7 worm cellular contexts compared by ENCODE assay signal in the genomic region with DNA sequence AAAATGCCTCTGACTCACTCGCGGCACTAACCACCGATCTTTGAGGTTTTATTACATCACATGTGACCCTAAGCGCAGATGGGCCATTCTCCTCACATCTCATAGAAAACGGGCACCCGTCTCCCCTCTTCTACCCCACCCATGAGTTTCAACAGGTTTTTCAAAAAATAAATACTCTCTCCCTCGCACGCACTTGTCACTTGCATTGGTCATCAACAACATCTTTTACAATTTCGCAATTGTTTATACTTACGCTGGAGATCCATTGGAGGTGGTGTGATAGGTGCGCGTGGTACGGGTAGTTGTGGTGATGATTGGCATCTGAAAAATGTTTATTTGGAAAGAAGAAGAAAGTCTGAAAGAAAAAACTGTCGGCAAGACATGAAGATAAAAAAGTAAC.
A peak's percentile ranks its signal among the peaks of the same experiment; 100 is the strongest.
TF ChIP-seq lines count a peak whose summit lies in the region.

A gene (minus strand): TSS at position 321 of the 400 bp plus-strand sequence.

TF ChIP-seq in whole organism, L1 larva, 84 proteins besides CTCF, POLR2A, EP300 and RAD21 (continues in another document):
- TF ChIP-seq pax-3 (tag; optimal IDR thresholded peaks at IDR 0.05; lab: Kevin White, UChicago) = no peak
- TF ChIP-seq jun-1 (tag; optimal IDR thresholded peaks at IDR 0.05; lab: Kevin White, UChicago) = no peak
- no peak for TF ChIP-seq C34B4.2 (tag; optimal IDR thresholded peaks at IDR 0.05; lab: Kevin White, UChicago)
- TF ChIP-seq zip-4 (GFP tag; optimal IDR thresholded peaks at IDR 0.05; lab: Kevin White, UChicago) = peak; percentile 57
- TF ChIP-seq ceh-8 (GFP tag; optimal IDR thresholded peaks at IDR 0.05; lab: Kevin White, UChicago) = no peak
- TF ChIP-seq sup-37 (GFP tag; optimal IDR thresholded peaks at IDR 0.05; lab: Kevin White, UChicago) = no peak
- TF ChIP-seq lsy-2 (tag; optimal IDR thresholded peaks at IDR 0.05; lab: Kevin White, UChicago) = peak; percentile 41 to 61
- TF ChIP-seq fkh-8 (tag; optimal IDR thresholded peaks at IDR 0.05; lab: Kevin White, UChicago) = no peak
- no peak for TF ChIP-seq nhr-12 (tag; optimal IDR thresholded peaks at IDR 0.05; lab: Kevin White, UChicago)
- peak; percentile 10 for TF ChIP-seq snpc-4 (tag; optimal IDR thresholded peaks at IDR 0.05; lab: Kevin White, UChicago)
- peak; percentile 53 for TF ChIP-seq tbx-2 (tag; optimal IDR thresholded peaks at IDR 0.05; lab: Kevin White, UChicago)
- no peak for TF ChIP-seq ceh-90 (tag; optimal IDR thresholded peaks at IDR 0.05; lab: Kevin White, UChicago)
- peak; percentile 42 for TF ChIP-seq C16A3.4 (tag; optimal IDR thresholded peaks at IDR 0.05; lab: Kevin White, UChicago)

TF ChIP-seq in whole organism, L2 larva, 48 proteins besides CTCF, POLR2A, EP300 and RAD21 (continues in another document):
- TF ChIP-seq sem-4 (tag; optimal IDR thresholded peaks at IDR 0.05; lab: Kevin White, UChicago) = no peak
- TF ChIP-seq elt-1 (tag; optimal IDR thresholded peaks at IDR 0.05; lab: Kevin White, UChicago) = no peak
- TF ChIP-seq elt-3 (tag; optimal IDR thresholded peaks at IDR 0.05; lab: Kevin White, UChicago) = no peak
- TF ChIP-seq nhr-25 (tag; optimal IDR thresholded peaks at IDR 0.05; lab: Kevin White, UChicago) = peak; percentile 94
- TF ChIP-seq aly-2 (tag; optimal IDR thresholded peaks at IDR 0.05; lab: Kevin White, UChicago) = no peak
- no peak for TF ChIP-seq lin-39 (tag; optimal IDR thresholded peaks at IDR 0.05; lab: Kevin White, UChicago)
- no peak for TF ChIP-seq dmd-4 (tag; optimal IDR thresholded peaks at IDR 0.05; lab: Kevin White, UChicago)
- TF ChIP-seq snpc-4 (tag; optimal IDR thresholded peaks at IDR 0.05; lab: Kevin White, UChicago) = no peak
- no peak for TF ChIP-seq peb-1 (tag; optimal IDR thresholded peaks at IDR 0.05; lab: Kevin White, UChicago)
- TF ChIP-seq nhr-10 (tag; optimal IDR thresholded peaks at IDR 0.05; lab: Kevin White, UChicago) = no peak
- peak in 1 of 2 experiments; percentile 47 for TF ChIP-seq lsy-2 (tag; optimal IDR thresholded peaks at IDR 0.05; lab: Kevin White, UChicago)
- TF ChIP-seq nhr-11 (tag; optimal IDR thresholded peaks at IDR 0.05; lab: Kevin White, UChicago) = no peak
- TF ChIP-seq unc-55 (GFP tag; optimal IDR thresholded peaks at IDR 0.05; lab: Kevin White, UChicago) = no peak

TF ChIP-seq in whole organism, L3 larva, 47 proteins besides CTCF, POLR2A, EP300 and RAD21 (continues in another document):
- no peak for TF ChIP-seq R02D3.7 (tag; optimal IDR thresholded peaks at IDR 0.05; lab: Kevin White, UChicago)
- peak in 1 of 3 experiments; percentile 42 for TF ChIP-seq elt-3 (tag; optimal IDR thresholded peaks at IDR 0.05; lab: Kevin White, UChicago)
- no peak for TF ChIP-seq nhr-28 (tag; optimal IDR thresholded peaks at IDR 0.05; lab: Kevin White, UChicago)
- no peak for TF ChIP-seq nhr-23 (tag; optimal IDR thresholded peaks at IDR 0.05; lab: Kevin White, UChicago)
- peak; percentile 49 for TF ChIP-seq nfya-1 (tag; optimal IDR thresholded peaks at IDR 0.05; lab: Kevin White, UChicago; ENCODE audit: insufficient read depth)
- peak; percentile 56 for TF ChIP-seq mdl-1 (tag; optimal IDR thresholded peaks at IDR 0.05; lab: Kevin White, UChicago)
- peak; percentile 65 for TF ChIP-seq lin-39 (tag; optimal IDR thresholded peaks at IDR 0.05; lab: Kevin White, UChicago)
- no peak for TF ChIP-seq hmg-11 (tag; optimal IDR thresholded peaks at IDR 0.05; lab: Kevin White, UChicago)
- no peak for TF ChIP-seq ceh-9 (tag; optimal IDR thresholded peaks at IDR 0.05; lab: Kevin White, UChicago)
- TF ChIP-seq jun-1 (tag; optimal IDR thresholded peaks at IDR 0.05; lab: Kevin White, UChicago) = peak; percentile 2
- peak; percentile 17 for TF ChIP-seq nhr-43 (tag; optimal IDR thresholded peaks at IDR 0.05; lab: Kevin White, UChicago; ENCODE audit: poor library complexity, severe bottlenecking)
- TF ChIP-seq egl-27 (tag; optimal IDR thresholded peaks at IDR 0.05; lab: Kevin White, UChicago) = peak; percentile 11

TF ChIP-seq in whole organism, L4 larva, 104 proteins besides CTCF, POLR2A, EP300 and RAD21 (continues in another document):
- peak; percentile 47 for TF ChIP-seq hmg-1.1 (GFP tag; IDR thresholded peaks at IDR 0.05; lab: Robert Waterston, UW)
- TF ChIP-seq saeg-2 (GFP tag; IDR thresholded peaks at IDR 0.05; lab: Robert Waterston, UW) = no peak
- TF ChIP-seq nhr-102 (tag; optimal IDR thresholded peaks at IDR 0.05; lab: Kevin White, UChicago) = no peak
- TF ChIP-seq unc-62 (GFP tag; optimal IDR thresholded peaks at IDR 0.05 in 1 of 2; lab: Kevin White, UChicago) = peak in 1 of 2 experiments; percentile 100
- no peak for TF ChIP-seq unc-62 (tag; optimal IDR thresholded peaks at IDR 0.05; lab: Kevin White, UChicago)
- peak; percentile 17 for TF ChIP-seq mes-2 (tag; optimal IDR thresholded peaks at IDR 0.05; lab: Kevin White, UChicago; ENCODE audit: poor library complexity, severe bottlenecking)
- TF ChIP-seq ceh-20 (GFP tag; IDR thresholded peaks at IDR 0.05; lab: Robert Waterston, UW) = peak; percentile 55; the same call in 1 of the 2 replicates
- TF ChIP-seq F10B5.3 (tag; optimal IDR thresholded peaks at IDR 0.05; lab: Kevin White, UChicago) = no peak
- peak; percentile 62 for TF ChIP-seq nhr-28 (tag; optimal IDR thresholded peaks at IDR 0.05; lab: Kevin White, UChicago)
- peak; percentile 78 for TF ChIP-seq aha-1 (tag; lab: Kevin White, UChicago)
- no peak for TF ChIP-seq daf-19 (GFP tag; conservative IDR thresholded peaks at IDR 0.05; lab: Robert Waterston, UW)
- TF ChIP-seq lsy-2 (tag; optimal IDR thresholded peaks at IDR 0.05; lab: Kevin White, UChicago) = peak in 1 of 2 experiments; percentile 36
- no peak for TF ChIP-seq snpc-4 (tag; optimal IDR thresholded peaks at IDR 0.05; lab: Kevin White, UChicago)

TF ChIP-seq in whole organism, late embryonic, 69 proteins besides CTCF, POLR2A, EP300 and RAD21:
- TF ChIP-seq dve-1 (tag; optimal IDR thresholded peaks at IDR 0.05; lab: Kevin White, UChicago) = no peak
- no peak for TF ChIP-seq F13H6.1 (tag; optimal IDR thresholded peaks at IDR 0.05; lab: Kevin White, UChicago)
- peak; percentile 37 for TF ChIP-seq unc-55 (GFP tag; optimal IDR thresholded peaks at IDR 0.05; lab: Kevin White, UChicago)
- peak; percentile 49 for TF ChIP-seq hlh-30 (tag; optimal IDR thresholded peaks at IDR 0.05; lab: Kevin White, UChicago; ENCODE audit: insufficient read depth)
- TF ChIP-seq ztf-16 (tag; optimal IDR thresholded peaks at IDR 0.05; lab: Kevin White, UChicago) = no peak
- no peak for TF ChIP-seq fkh-6 (tag; optimal IDR thresholded peaks at IDR 0.05; lab: Kevin White, UChicago)
- TF ChIP-seq pat-9 (tag; optimal IDR thresholded peaks at IDR 0.05; lab: Kevin White, UChicago) = no peak
- no peak for TF ChIP-seq sox-2 (GFP tag; IDR thresholded peaks at IDR 0.05; lab: Robert Waterston, UW)
- TF ChIP-seq ceh-6 (GFP tag; optimal IDR thresholded peaks at IDR 0.05; lab: Kevin White, UChicago) = no peak
- peak; percentile 26 for TF ChIP-seq tbx-2 (tag; optimal IDR thresholded peaks at IDR 0.05; lab: Kevin White, UChicago)
- peak; percentile 43 for TF ChIP-seq ceh-18 (tag; optimal IDR thresholded peaks at IDR 0.05; lab: Kevin White, UChicago)

TF ChIP-seq in whole organism, mixed stage, embryonic, 35 proteins besides CTCF, POLR2A, EP300 and RAD21:
- peak; percentile 54 for TF ChIP-seq unc-62 (GFP tag; optimal IDR thresholded peaks at IDR 0.05; lab: Kevin White, UChicago)
- no peak for TF ChIP-seq ztf-11 (tag; optimal IDR thresholded peaks at IDR 0.05; lab: Kevin White, UChicago)

TF ChIP-seq in whole organism, young adult, 124 proteins besides CTCF, POLR2A, EP300 and RAD21:
- no peak for TF ChIP-seq hmg-20 (GFP tag; IDR thresholded peaks at IDR 0.05; lab: Robert Waterston, UW)
- peak; percentile 22 for TF ChIP-seq lin-40 (tag; optimal IDR thresholded peaks at IDR 0.05; lab: Kevin White, UChicago)
- peak; percentile 48 for TF ChIP-seq ztf-26 (tag; optimal IDR thresholded peaks at IDR 0.05; lab: Kevin White, UChicago)
- 0 out of 2 replicates have a peak, but pooled peaks have one; percentile 29 for TF ChIP-seq egl-44 (GFP tag; IDR thresholded peaks at IDR 0.05; lab: Robert Waterston, UW)
- TF ChIP-seq unc-62 (GFP tag; optimal IDR thresholded peaks at IDR 0.05; lab: Kevin White, UChicago) = peak; percentile 80
- TF ChIP-seq ceh-27 (GFP tag; optimal IDR thresholded peaks at IDR 0.05; lab: Kevin White, UChicago) = peak; percentile 78
- no peak for TF ChIP-seq F23B12.7 (tag; optimal IDR thresholded peaks at IDR 0.05; lab: Kevin White, UChicago; ENCODE audit: insufficient read depth)
- peak; percentile 26 for TF ChIP-seq attf-5 (GFP tag; optimal IDR thresholded peaks at IDR 0.05; lab: Kevin White, UChicago)
- TF ChIP-seq lin-26 (GFP tag; IDR thresholded peaks at IDR 0.05; lab: Robert Waterston, UW) = 0 out of 2 replicates have a peak, but pooled peaks have one; percentile 65
- no peak for TF ChIP-seq Y95B8A.8 (GFP tag; IDR thresholded peaks at IDR 0.05; lab: Robert Waterston, UW)
- TF ChIP-seq aptf-2 (GFP tag; conservative IDR thresholded peaks at IDR 0.05; lab: Robert Waterston, UW) = no peak
- TF ChIP-seq K12H6.12 (tag; optimal IDR thresholded peaks at IDR 0.05; lab: Kevin White, UChicago) = peak; percentile 38
- peak; percentile 21 for TF ChIP-seq chd-7 (tag; optimal IDR thresholded peaks at IDR 0.05; lab: Kevin White, UChicago)
- no peak for TF ChIP-seq ekl-4 (GFP tag; IDR thresholded peaks at IDR 0.05; lab: Robert Waterston, UW)
- 0 out of 2 replicates have a peak, but pooled peaks have one; percentile 40 for TF ChIP-seq pbrm-1 (GFP tag; IDR thresholded peaks at IDR 0.05; lab: Robert Waterston, UW)
- TF ChIP-seq mes-4 (tag; optimal IDR thresholded peaks at IDR 0.05; lab: Kevin White, UChicago) = no peak
- peak; percentile 63; the same call in 1 of the 2 replicates for TF ChIP-seq B0336.3 (GFP tag; IDR thresholded peaks at IDR 0.05; lab: Robert Waterston, UW)
- TF ChIP-seq C06A6.2 (GFP tag; conservative IDR thresholded peaks at IDR 0.05; lab: Robert Waterston, UW) = peak; percentile 55
- peak; percentile 81 for TF ChIP-seq somi-1 (GFP tag; optimal IDR thresholded peaks at IDR 0.05; lab: Kevin White, UChicago)
- TF ChIP-seq F49E8.2 (tag; optimal IDR thresholded peaks at IDR 0.05; lab: Kevin White, UChicago; ENCODE audit: insufficient read depth) = no peak
- TF ChIP-seq nfyb-1 (GFP tag; IDR thresholded peaks at IDR 0.05; lab: Robert Waterston, UW) = 0 out of 2 replicates have a peak, but pooled peaks have one; percentile 23
- TF ChIP-seq K11D2.4 (GFP tag; IDR thresholded peaks at IDR 0.05; lab: Robert Waterston, UW) = no peak
- no peak for TF ChIP-seq hmg-1.2 (GFP tag; IDR thresholded peaks at IDR 0.05; lab: Robert Waterston, UW)
- 0 out of 2 replicates have a peak, but pooled peaks have one; percentile 27 for TF ChIP-seq dox-1 (GFP tag; IDR thresholded peaks at IDR 0.05; lab: Robert Waterston, UW)
- TF ChIP-seq cebp-1 (GFP tag; IDR thresholded peaks at IDR 0.05; lab: Robert Waterston, UW) = peak; percentile 95
- TF ChIP-seq cebp-1 (tag; optimal IDR thresholded peaks at IDR 0.05; lab: Kevin White, UChicago) = peak; percentile 98
- no peak for TF ChIP-seq nhr-90 (tag; optimal IDR thresholded peaks at IDR 0.05; lab: Kevin White, UChicago)
- TF ChIP-seq nfya-2 (GFP tag; IDR thresholded peaks at IDR 0.05; lab: Robert Waterston, UW) = no peak
